Worm (Caenorhabditis elegans) whole organism, L1 larva: ENCODE measurements around the gene Y73F8A.12.

Experiments
- C04F5.9 ChIP-seq: sonication (generic microtip); optimal IDR thresholded peaks from 2 replicates; lab custom pipeline; 2016; ENCODE audit warnings: missing genetic modification characterization, missing compliant biosample characterization
- aha-1 ChIP-seq: fragments of 150-350 bp; optimal IDR thresholded peaks from 2 replicates; lab custom pipeline; 2014; ENCODE audit warnings: missing biosample characterization, missing genetic modification characterization
- alr-1 ChIP-seq: fragments of 200-800 bp; sonication (Bioruptor generic); optimal IDR thresholded peaks from 2 replicates; lab custom pipeline; 2018; ENCODE audit warnings: borderline replicate concordance, mild to moderate bottlenecking, missing genetic modification characterization, missing compliant biosample characterization
- ceh-63 ChIP-seq: fragments of 200-800 bp; sonication (Bioruptor generic); optimal IDR thresholded peaks from 2 replicates; lab custom pipeline; 2018; ENCODE audit warnings: mild to moderate bottlenecking, missing genetic modification characterization, missing compliant biosample characterization
- ceh-82 ChIP-seq, 3 experiments: fragments of 150-350 bp in 1 of 3; sonication (generic microtip) in 2 of 3; optimal IDR thresholded peaks; 2 replicates each; lab custom pipeline; 2014 to 2017; ENCODE audit warnings: missing biosample characterization in 3 of 3, missing genetic modification characterization in 3 of 3
- ceh-88 ChIP-seq: fragments of 200-800 bp; sonication (Bioruptor generic); IDR thresholded peaks from 2 replicates; pipeline ENCODE4 v1.3.6; 2022; ENCODE audit warnings: missing genetic modification characterization, missing compliant biosample characterization
- ces-1 ChIP-seq: fragments of 150-350 bp; optimal IDR thresholded peaks from 2 replicates; lab custom pipeline; 2014; ENCODE audit warnings: missing biosample characterization, missing genetic modification reagents, missing genetic modification characterization
- dpl-1 ChIP-seq, 3 experiments: fragments of 150-350 bp in 2 of 3; sonication (generic microtip) in 1 of 3; optimal IDR thresholded peaks; 2 replicates each; lab custom pipeline; 2014 to 2017; ENCODE audit warnings: missing biosample characterization in 3 of 3, missing genetic modification characterization in 3 of 3, missing genetic modification reagents in 3 of 3
- efl-1 ChIP-seq, 4 experiments: fragments of 150-350 bp; optimal IDR thresholded peaks in 3 of 4; peaks in 1 of 4; 1 replicate in 1 of 4; 2 replicates in 3 of 4; lab custom pipeline; 2014; ENCODE audit warnings: missing biosample characterization in 2 of 4, missing genetic modification characterization in 2 of 4, missing genetic modification reagents in 2 of 4
- efl-3 ChIP-seq: fragments of 200-800 bp; sonication (Bioruptor generic); optimal IDR thresholded peaks from 2 replicates; lab custom pipeline; 2018; ENCODE audit warnings: mild to moderate bottlenecking, missing genetic modification characterization, missing compliant biosample characterization
- egl-13 ChIP-seq: sonication (generic microtip); optimal IDR thresholded peaks from 2 replicates; lab custom pipeline; 2016; ENCODE audit warnings: missing genotype, missing genetic modification reagents, missing genetic modification characterization, missing compliant biosample characterization
- elt-2 ChIP-seq: sonication (generic microtip); optimal IDR thresholded peaks from 2 replicates; lab custom pipeline; 2016; ENCODE audit warnings: missing genetic modification characterization, mild to moderate bottlenecking, inconsistent platforms, missing compliant biosample characterization, missing genetic modification reagents
- elt-3 ChIP-seq, 6 experiments: fragments of 150-350 bp in 1 of 6; sonication (generic microtip); optimal IDR thresholded peaks; 2 replicates each; lab custom pipeline; 2017 to 2018; ENCODE audit warnings: missing biosample characterization in 6 of 6, missing genetic modification characterization in 6 of 6, inconsistent platforms in 1 of 6
- ets-5 ChIP-seq: fragments of 200-800 bp; sonication (Bioruptor generic); IDR thresholded peaks from 2 replicates; pipeline ENCODE4 v1.3.6; 2022; ENCODE audit warnings: missing genetic modification characterization, missing compliant biosample characterization
- hlh-17 ChIP-seq: fragments of 200-800 bp; sonication (Bioruptor generic); optimal IDR thresholded peaks from 2 replicates; lab custom pipeline; 2018; ENCODE audit warnings: missing genetic modification characterization, mild to moderate bottlenecking, missing compliant biosample characterization, moderate library complexity, borderline replicate concordance
- hlh-4 ChIP-seq: sonication (generic microtip); optimal IDR thresholded peaks from 2 replicates; lab custom pipeline; 2016; ENCODE audit warnings: mild to moderate bottlenecking, missing genetic modification characterization, missing compliant biosample characterization
- irx-1 ChIP-seq: sonication (generic microtip); optimal IDR thresholded peaks from 2 replicates; lab custom pipeline; 2016; ENCODE audit warnings: missing genetic modification characterization, missing compliant biosample characterization
- lin-35 ChIP-seq, 2 experiments: fragments of 150-350 bp; optimal IDR thresholded peaks; 2 replicates each; lab custom pipeline; 2014; ENCODE audit warnings: missing biosample characterization in 2 of 2, missing genetic modification characterization in 2 of 2, missing genetic modification reagents in 2 of 2
- lsy-2 ChIP-seq, 2 experiments: fragments of 150-350 bp; optimal IDR thresholded peaks; 2 replicates each; lab custom pipeline; 2014; ENCODE audit warnings: missing biosample characterization in 2 of 2, missing genetic modification characterization in 2 of 2
- mab-9 ChIP-seq: fragments of 200-800 bp; sonication (Bioruptor generic); IDR thresholded peaks from 2 replicates; pipeline ENCODE4 v1.3.6; 2022; ENCODE audit warnings: missing genetic modification reagents, missing genetic modification characterization, missing compliant biosample characterization
- mdl-1 ChIP-seq, 2 experiments: fragments of 150-350 bp; optimal IDR thresholded peaks; 2 replicates each; lab custom pipeline; 2014 to 2017; ENCODE audit warnings: missing biosample characterization in 2 of 2, missing genetic modification characterization in 2 of 2, inconsistent platforms in 1 of 2
- mep-1 ChIP-seq: fragments of 150-350 bp; optimal IDR thresholded peaks from 2 replicates; lab custom pipeline; 2014; ENCODE audit warnings: missing biosample characterization, missing genetic modification characterization
- nhr-12 ChIP-seq: sonication (generic microtip); optimal IDR thresholded peaks from 2 replicates; lab custom pipeline; 2017; ENCODE audit warnings: missing biosample characterization, missing genetic modification characterization
- nhr-19 ChIP-seq: fragments of 200-800 bp; sonication (Bioruptor generic); conservative IDR thresholded peaks from 2 replicates; pipeline ENCODE4 v1.3.6; 2022; ENCODE audit warnings: missing genetic modification characterization, missing compliant biosample characterization
- nhr-76 ChIP-seq: sonication (generic microtip); optimal IDR thresholded peaks from 2 replicates; lab custom pipeline; 2017; ENCODE audit warnings: missing biosample characterization, missing genetic modification characterization
- nhr-77 ChIP-seq: fragments of 150-350 bp; optimal IDR thresholded peaks from 2 replicates; lab custom pipeline; 2014; ENCODE audit warnings: missing biosample characterization, missing genetic modification characterization
- nhr-85 ChIP-seq: sonication (generic microtip); peaks from one replicate; lab custom pipeline; 2016; ENCODE audit warnings: missing genetic modification characterization, inconsistent platforms, missing compliant biosample characterization
- nhr-90 ChIP-seq: sonication (generic microtip); optimal IDR thresholded peaks from 2 replicates; lab custom pipeline; 2016; ENCODE audit warnings: mild to moderate bottlenecking, missing genetic modification characterization, missing compliant biosample characterization; ENCODE audit not compliant: poor library complexity
- pax-3 ChIP-seq: fragments of 200-800 bp; sonication (Bioruptor generic); optimal IDR thresholded peaks from 2 replicates; lab custom pipeline; 2018; ENCODE audit warnings: mild to moderate bottlenecking, missing genetic modification characterization, moderate library complexity, missing compliant biosample characterization
- unc-62 ChIP-seq: fragments of 150-350 bp; optimal IDR thresholded peaks from 2 replicates; lab custom pipeline; 2014; ENCODE audit warnings: missing biosample characterization, missing genetic modification reagents, missing genetic modification characterization
- unc-86 ChIP-seq: sonication (generic microtip); optimal IDR thresholded peaks from 2 replicates; lab custom pipeline; 2016; ENCODE audit warnings: missing genetic modification characterization, missing compliant biosample characterization
- xbp-1 ChIP-seq: sonication (generic microtip); optimal IDR thresholded peaks from 2 replicates; lab custom pipeline; 2016; ENCODE audit warnings: missing genetic modification characterization, missing compliant biosample characterization
- zag-1 ChIP-seq: fragments of 150-350 bp; optimal IDR thresholded peaks from 2 replicates; lab custom pipeline; 2014; ENCODE audit warnings: missing biosample characterization, missing genetic modification characterization
- zip-4 ChIP-seq: fragments of 200-800 bp; sonication (Bioruptor generic); optimal IDR thresholded peaks from 2 replicates; lab custom pipeline; 2018; ENCODE audit warnings: mild to moderate bottlenecking, missing genetic modification characterization, moderate library complexity, missing compliant biosample characterization
- ztf-4 ChIP-seq: fragments of 150-350 bp; optimal IDR thresholded peaks from 2 replicates; lab custom pipeline; 2014; ENCODE audit warnings: missing biosample characterization, missing genetic modification characterization

Gene Y73F8A.12

DNA sequence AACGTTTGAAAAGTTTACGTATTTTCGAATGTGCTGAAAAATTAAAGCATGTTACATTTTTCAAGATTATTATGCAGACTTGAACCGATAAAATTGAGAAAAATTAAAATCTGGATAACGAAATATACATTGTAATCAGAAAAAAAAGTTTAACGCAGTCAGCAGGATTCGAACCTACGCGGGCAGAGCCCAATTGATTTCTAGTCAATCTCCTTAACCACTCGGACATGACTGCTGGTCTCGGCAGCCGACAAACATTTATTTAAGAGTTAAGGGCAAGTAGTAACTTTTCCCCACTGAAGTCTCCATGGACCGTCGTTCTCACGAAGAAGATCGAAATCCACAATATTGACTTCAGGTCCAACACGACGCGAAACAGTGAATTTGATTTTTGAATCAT lies 525 bp downstream of the Y73F8A.12 start:
- peak; percentile 72 for TF ChIP-seq nhr-85 (tag; lab: Kevin White, UChicago)
- TF ChIP-seq, all 84 proteins: peak for 1; not testable (repeated sequence) for 83

DNA sequence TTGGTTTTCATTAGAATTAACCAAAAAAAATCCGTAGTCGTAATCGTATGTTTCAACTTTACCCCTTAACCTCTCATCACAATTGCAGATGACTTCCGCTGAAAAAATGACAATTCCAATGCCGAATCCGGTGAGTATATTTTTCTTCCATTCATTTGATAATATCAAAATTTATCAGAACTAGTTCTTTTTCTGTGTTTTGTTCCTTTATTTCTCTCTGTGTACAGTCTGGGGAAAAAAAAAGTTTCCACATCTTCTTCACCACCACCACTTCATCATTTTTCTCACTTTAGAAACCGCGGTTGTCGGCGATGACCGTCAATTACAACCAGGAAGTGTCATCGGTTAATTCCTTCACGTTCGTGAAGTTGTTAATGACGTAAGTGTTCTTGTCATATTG lies 9.3 kb downstream of the Y73F8A.12 start, which contains the start of gene best-21:
Gene best-21 (plus strand): TSS at position 301 of the 400 bp plus-strand sequence.
- TF ChIP-seq unc-62 = no peak
- TF ChIP-seq ets-5 (GFP tag; lab: Robert Waterston, UW) = no peak
- no peak for TF ChIP-seq lsy-2 (tag; optimal IDR thresholded peaks at IDR 0.05; lab: Kevin White, UChicago)
- TF ChIP-seq efl-3 (GFP tag; lab: Kevin White, UChicago) = no peak
- TF ChIP-seq hlh-4 = no peak
- TF ChIP-seq mep-1 (tag; lab: Kevin White, UChicago) = no peak
- TF ChIP-seq nhr-77 (tag; lab: Kevin White, UChicago) = no peak
- no peak for TF ChIP-seq elt-3 (tag; optimal IDR thresholded peaks at IDR 0.05; lab: Kevin White, UChicago)
- no peak for TF ChIP-seq elt-2 (tag; lab: Kevin White, UChicago)
- no peak for TF ChIP-seq egl-13 (tag; lab: Kevin White, UChicago)
- TF ChIP-seq zag-1 = no peak
- no peak for TF ChIP-seq irx-1 (tag; lab: Kevin White, UChicago)
- TF ChIP-seq ztf-4 (tag; lab: Kevin White, UChicago) = no peak
- no peak for TF ChIP-seq ceh-63 (GFP tag; lab: Kevin White, UChicago)
- no peak for TF ChIP-seq nhr-90 (tag; lab: Kevin White, UChicago)
- no peak for TF ChIP-seq aha-1 (tag; lab: Kevin White, UChicago)
- no peak for TF ChIP-seq nhr-76 (tag; lab: Kevin White, UChicago)
- TF ChIP-seq, all 84 proteins: peak for 0

DNA sequence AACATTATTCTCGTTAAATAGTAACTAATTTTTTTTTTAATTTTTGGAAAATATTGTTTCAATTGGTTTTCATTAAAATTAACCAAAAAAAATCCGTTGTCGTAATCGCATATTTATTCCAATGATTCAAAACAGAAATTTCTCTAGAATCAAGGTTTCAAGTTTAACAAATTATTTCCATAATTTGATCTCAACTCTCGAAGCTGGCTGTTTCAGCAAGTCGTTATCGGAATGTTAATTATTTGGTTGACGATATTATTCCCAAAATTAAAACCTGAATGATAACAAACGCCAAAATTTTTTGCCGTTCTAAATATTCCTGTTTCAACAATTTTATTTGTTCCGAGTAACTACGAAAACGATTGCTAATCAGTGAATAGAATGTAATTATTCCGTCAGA lies 11.4 kb downstream of the Y73F8A.12 start:
- no peak for TF ChIP-seq alr-1
- no peak for TF ChIP-seq dpl-1 (GFP tag; optimal IDR thresholded peaks at IDR 0.05; lab: Kevin White, UChicago)
- no peak for TF ChIP-seq nhr-76 (tag; lab: Kevin White, UChicago)
- TF ChIP-seq nhr-19 (GFP tag; lab: Robert Waterston, UW) = no peak
- no peak for TF ChIP-seq ceh-63 (GFP tag; lab: Kevin White, UChicago)
- no peak for TF ChIP-seq mdl-1 (tag; optimal IDR thresholded peaks at IDR 0.05; lab: Kevin White, UChicago)
- no peak for TF ChIP-seq nhr-12 (tag; lab: Kevin White, UChicago)
- TF ChIP-seq ces-1 (GFP tag; lab: Kevin White, UChicago) = no peak
- TF ChIP-seq elt-3 (tag; optimal IDR thresholded peaks at IDR 0.05; lab: Kevin White, UChicago) = no peak
- no peak for TF ChIP-seq pax-3 (tag; lab: Kevin White, UChicago)
- no peak for TF ChIP-seq unc-86 (tag; lab: Kevin White, UChicago)
- TF ChIP-seq mab-9 (GFP tag; lab: Robert Waterston, UW) = no peak
- no peak for TF ChIP-seq lin-35 (GFP tag; optimal IDR thresholded peaks at IDR 0.05; lab: Kevin White, UChicago)
- no peak for TF ChIP-seq ceh-82 (tag; optimal IDR thresholded peaks at IDR 0.05; lab: Kevin White, UChicago)
- TF ChIP-seq aha-1 (tag; lab: Kevin White, UChicago) = no peak
- no peak for TF ChIP-seq ets-5 (GFP tag; lab: Robert Waterston, UW)
- TF ChIP-seq, all 84 proteins: peak for 0

DNA sequence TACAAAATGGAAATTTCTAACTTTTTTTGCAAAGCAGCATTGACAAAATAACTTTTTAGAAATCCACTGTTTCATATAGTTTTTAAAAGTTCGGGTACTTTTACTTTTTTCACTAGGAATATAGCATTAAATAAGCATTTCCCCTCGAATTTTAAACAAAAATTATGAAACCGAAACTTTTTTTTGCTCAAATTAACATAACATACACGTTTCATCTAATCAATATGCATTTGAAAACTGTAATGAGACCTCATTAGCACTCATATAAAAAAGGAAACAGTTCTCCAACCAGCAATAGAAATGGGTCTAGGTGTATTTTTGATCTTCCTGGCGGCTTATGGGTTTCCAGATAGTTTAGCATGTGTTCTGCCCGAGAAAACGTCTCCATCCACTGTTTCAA lies 17.4 kb downstream of the Y73F8A.12 start, which contains the start of gene Y73F8A.10:
Gene Y73F8A.10 (plus strand): TSS at position 301 of the 400 bp plus-strand sequence.
- no peak for TF ChIP-seq ceh-88
- TF ChIP-seq nhr-90 (tag; lab: Kevin White, UChicago) = no peak
- no peak for TF ChIP-seq hlh-17 (GFP tag; lab: Kevin White, UChicago)
- TF ChIP-seq xbp-1 = no peak
- no peak for TF ChIP-seq zip-4 (GFP tag; lab: Kevin White, UChicago)

DNA sequence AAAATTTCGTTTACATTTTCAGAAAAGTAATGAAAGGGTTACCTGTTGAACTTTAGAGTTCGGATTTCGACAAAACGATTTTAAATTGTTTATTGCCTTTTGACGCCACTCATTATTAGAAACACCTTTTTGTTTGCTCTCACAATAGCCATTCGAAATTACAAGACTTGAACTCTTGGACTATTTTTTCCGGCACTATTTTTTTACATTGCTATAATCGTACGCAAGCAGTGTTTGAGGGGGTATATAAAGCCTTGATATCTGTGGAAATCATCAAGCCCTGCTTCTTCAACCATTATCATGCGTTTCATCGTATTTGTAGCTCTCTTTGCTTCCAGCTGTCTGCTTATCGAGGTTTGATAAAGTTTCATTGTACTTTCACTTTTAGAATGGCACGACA lies 19.9 kb downstream of the Y73F8A.12 start, which contains the start of gene pqn-91:
Gene pqn-91 (plus strand): TSS at position 301 of the 400 bp plus-strand sequence.
- TF ChIP-seq hlh-4 (no peak), efl-1 (optimal IDR thresholded peaks at IDR 0.05; lab: Kevin White, UChicago) (no peak), efl-1 (GFP tag; optimal IDR thresholded peaks at IDR 0.05 in 1 of 2; lab: Kevin White, UChicago) (peak in 1 of 2 experiments; percentile 83), C04F5.9 (no peak)
